Worm (Caenorhabditis elegans) whole organism, mixed stage, embryonic: ENCODE measurements around the gene cgh-1.

ENCODE experiments used
- M03D4.4 ChIP-seq: sonication (generic microtip); optimal IDR thresholded peaks from 2 replicates; lab custom pipeline; 2017; ENCODE audit warnings: mild to moderate bottlenecking, missing genetic modification characterization, missing compliant biosample characterization
- nhr-76 ChIP-seq: sonication (generic microtip); optimal IDR thresholded peaks from 2 replicates; lab custom pipeline; 2017; ENCODE audit warnings: missing biosample characterization, missing genetic modification characterization
- sptf-1 ChIP-seq: sonication (generic microtip); optimal IDR thresholded peaks from 2 replicates; lab custom pipeline; 2017; ENCODE audit warnings: mild to moderate bottlenecking, missing genetic modification characterization, moderate library complexity, missing compliant biosample characterization

DNA sequence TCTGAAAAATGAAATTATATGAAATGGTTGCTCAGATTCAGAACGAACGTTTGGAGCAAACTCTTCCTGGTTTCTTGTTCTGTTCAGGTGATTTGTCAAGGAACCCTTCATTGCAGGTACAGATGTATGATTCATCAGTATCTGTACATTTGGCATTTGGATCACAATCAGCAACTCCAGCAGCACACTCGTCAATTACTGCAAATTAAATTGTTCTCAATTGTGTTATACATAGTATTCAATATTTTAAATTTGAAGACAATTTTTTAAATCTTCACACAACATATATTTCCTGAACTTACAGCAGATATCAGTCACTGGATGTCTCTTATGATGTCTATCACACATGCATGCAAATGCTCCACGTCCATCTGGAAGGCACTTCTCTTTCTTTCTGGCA lies 12.9 kb downstream of the cgh-1 start:
- TF ChIP-seq M03D4.4 (no peak), sptf-1 (no peak), nhr-76 (no peak)
